Fruit fly (Drosophila melanogaster): ENCODE data around the gene CG14113.

CG14113 gene

dm6 chr3L:13328835-13329234 lies at the start of gene CG14113:
CG14113 (plus strand) TSS chr3L:13329135.
- TF ChIP-seq Dll (optimal IDR thresholded peaks at IDR 0.05) (no peak), psq (optimal IDR thresholded peaks at IDR 0.05) (no peak), CG8478 (optimal IDR thresholded peaks at IDR 0.05) (no peak), usp (GFP tag; optimal IDR thresholded peaks at IDR 0.05) (no peak), pan (optimal IDR thresholded peaks at IDR 0.05) (no peak)

- TF ChIP-seq Dll (optimal IDR thresholded peaks at IDR 0.05) (no peak), usp (GFP tag; optimal IDR thresholded peaks at IDR 0.05) (no peak), psq (optimal IDR thresholded peaks at IDR 0.05) (no peak), CG8478 (optimal IDR thresholded peaks at IDR 0.05) (no peak), pan (optimal IDR thresholded peaks at IDR 0.05) (no peak), EcR (GFP tag; optimal IDR thresholded peaks at IDR 0.05) (no peak)
These were observed 46.9 kb upstream of the CG14113 start for dm6 chr3L:13282039-13282438.

- no peak for TF ChIP-seq Dll (optimal IDR thresholded peaks at IDR 0.05)
- no peak for TF ChIP-seq pan (optimal IDR thresholded peaks at IDR 0.05)
- no peak for TF ChIP-seq usp (GFP tag; optimal IDR thresholded peaks at IDR 0.05)
- no peak for TF ChIP-seq EcR (GFP tag; optimal IDR thresholded peaks at IDR 0.05)
- no peak for TF ChIP-seq psq (optimal IDR thresholded peaks at IDR 0.05)
- no peak for TF ChIP-seq CG8478 (optimal IDR thresholded peaks at IDR 0.05)
These were observed 44.6 kb upstream of the CG14113 start for dm6 chr3L:13284308-13284707.

dm6 chr3L:13286640-13287039 lies 42.3 kb upstream of the CG14113 start:
- TF ChIP-seq usp (GFP tag; optimal IDR thresholded peaks at IDR 0.05) (no peak), CG8478 (optimal IDR thresholded peaks at IDR 0.05) (no peak), psq (optimal IDR thresholded peaks at IDR 0.05) (no peak), EcR (GFP tag; optimal IDR thresholded peaks at IDR 0.05) (no peak), pan (optimal IDR thresholded peaks at IDR 0.05) (no peak), Dll (optimal IDR thresholded peaks at IDR 0.05) (no peak)

dm6 chr3L:13288161-13288560 lies 40.8 kb upstream of the CG14113 start:
- TF ChIP-seq Dll (optimal IDR thresholded peaks at IDR 0.05): no peak
- no peak for TF ChIP-seq usp (GFP tag; optimal IDR thresholded peaks at IDR 0.05)
- TF ChIP-seq CG8478 (optimal IDR thresholded peaks at IDR 0.05): no peak
- TF ChIP-seq pan (optimal IDR thresholded peaks at IDR 0.05): no peak
- no peak for TF ChIP-seq psq (optimal IDR thresholded peaks at IDR 0.05)
- no peak for TF ChIP-seq EcR (GFP tag; optimal IDR thresholded peaks at IDR 0.05)

dm6 chr3L:13295675-13296074 lies 33.3 kb upstream of the CG14113 start:
- TF ChIP-seq EcR (GFP tag; optimal IDR thresholded peaks at IDR 0.05) (no peak), pan (optimal IDR thresholded peaks at IDR 0.05) (no peak), Dll (optimal IDR thresholded peaks at IDR 0.05) (no peak), usp (GFP tag; optimal IDR thresholded peaks at IDR 0.05) (no peak)

dm6 chr3L:13296760-13297159 lies 32.2 kb upstream of the CG14113 start, which contains the start of gene Sfp70A4:
Sfp70A4 (minus strand) TSS chr3L:13296860.
- TF ChIP-seq Dll (optimal IDR thresholded peaks at IDR 0.05): no peak
- TF ChIP-seq pan (optimal IDR thresholded peaks at IDR 0.05): no peak
- no peak for TF ChIP-seq psq (optimal IDR thresholded peaks at IDR 0.05)
- TF ChIP-seq CG8478 (optimal IDR thresholded peaks at IDR 0.05): no peak
- no peak for TF ChIP-seq EcR (GFP tag; optimal IDR thresholded peaks at IDR 0.05)
- TF ChIP-seq usp (GFP tag; optimal IDR thresholded peaks at IDR 0.05): no peak

dm6 chr3L:13298923-13299322 lies 30.0 kb upstream of the CG14113 start, which contains the start of gene CG42481:
CG42481 (minus strand) TSS chr3L:13299023.
- TF ChIP-seq psq (optimal IDR thresholded peaks at IDR 0.05) (no peak), CG8478 (optimal IDR thresholded peaks at IDR 0.05) (no peak), pan (optimal IDR thresholded peaks at IDR 0.05) (no peak), Dll (optimal IDR thresholded peaks at IDR 0.05) (no peak), EcR (GFP tag; optimal IDR thresholded peaks at IDR 0.05) (no peak), usp (GFP tag; optimal IDR thresholded peaks at IDR 0.05) (no peak)

- TF ChIP-seq pan (optimal IDR thresholded peaks at IDR 0.05): no peak
These were observed 28.9 kb upstream of the CG14113 start, which contains the start of gene CG43147 for dm6 chr3L:13300052-13300451. CG43147 (minus strand) TSS chr3L:13300152.

- TF ChIP-seq usp (GFP tag; optimal IDR thresholded peaks at IDR 0.05) (no peak), psq (optimal IDR thresholded peaks at IDR 0.05) (no peak), CG8478 (optimal IDR thresholded peaks at IDR 0.05) (no peak), Dll (optimal IDR thresholded peaks at IDR 0.05) (no peak), pan (optimal IDR thresholded peaks at IDR 0.05) (no peak), EcR (GFP tag; optimal IDR thresholded peaks at IDR 0.05) (no peak)
These were observed 27.6 kb upstream of the CG14113 start, which contains the start of gene SP for dm6 chr3L:13301335-13301734. SP (plus strand) TSS chr3L:13301635.

dm6 chr3L:13301787-13302186 lies 27.1 kb upstream of the CG14113 start:
- TF ChIP-seq Dll (optimal IDR thresholded peaks at IDR 0.05) (no peak), EcR (GFP tag; optimal IDR thresholded peaks at IDR 0.05) (no peak), CG8478 (optimal IDR thresholded peaks at IDR 0.05) (no peak), psq (optimal IDR thresholded peaks at IDR 0.05) (no peak), usp (GFP tag; optimal IDR thresholded peaks at IDR 0.05) (no peak)

- TF ChIP-seq CG8478 (optimal IDR thresholded peaks at IDR 0.05): no peak
- TF ChIP-seq pan (optimal IDR thresholded peaks at IDR 0.05): no peak
- no peak for TF ChIP-seq Dll (optimal IDR thresholded peaks at IDR 0.05)
- TF ChIP-seq psq (optimal IDR thresholded peaks at IDR 0.05): no peak
- TF ChIP-seq usp (GFP tag; optimal IDR thresholded peaks at IDR 0.05): no peak
- TF ChIP-seq EcR (GFP tag; optimal IDR thresholded peaks at IDR 0.05): no peak
These were observed 16.7 kb upstream of the CG14113 start for dm6 chr3L:13312250-13312649.

dm6 chr3L:13348733-13349132 lies 19.8 kb downstream of the CG14113 start, which contains the start of gene CG17687:
CG17687 (plus strand) TSS chr3L:13349033.
- TF ChIP-seq pan (optimal IDR thresholded peaks at IDR 0.05) (no peak), usp (GFP tag; optimal IDR thresholded peaks at IDR 0.05) (no peak), EcR (GFP tag; optimal IDR thresholded peaks at IDR 0.05) (no peak), CG8478 (optimal IDR thresholded peaks at IDR 0.05) (no peak), psq (optimal IDR thresholded peaks at IDR 0.05) (no peak), Dll (optimal IDR thresholded peaks at IDR 0.05) (no peak)
